Worm (Caenorhabditis elegans) whole organism, L4/young adult: ENCODE results near the gene ard-1.

Experiments used
- W03F9.2 ChIP-seq: fragments of 150-350 bp; optimal IDR thresholded peaks from 2 replicates; lab custom pipeline; 2014; ENCODE audit warnings: missing biosample characterization, missing genetic modification characterization
- dao-5 ChIP-seq: sonication (generic microtip); optimal IDR thresholded peaks from 2 replicates; lab custom pipeline; 2016; ENCODE audit warnings: missing genotype, missing genetic modification characterization, moderate library complexity, missing compliant biosample characterization
- him-1 ChIP-seq: sonication (generic microtip); optimal IDR thresholded peaks from 2 replicates; lab custom pipeline; 2016; ENCODE audit warnings: missing genotype, missing genetic modification reagents, missing genetic modification characterization, missing compliant biosample characterization

ard-1 gene

ce11 chrIV:11110995-11111619 is 20.0 kb upstream of the ard-1 start, which contains the start of gene rps-5:
TSS of gene rps-5 (minus strand) at chrIV:11111045.
- no peak for TF ChIP-seq him-1 (tag; lab: Kevin White, UChicago)
- no peak for TF ChIP-seq dao-5 (tag; lab: Kevin White, UChicago)
- peak; percentile 71 for TF ChIP-seq W03F9.2 (tag; lab: Kevin White, UChicago)

DNA sequence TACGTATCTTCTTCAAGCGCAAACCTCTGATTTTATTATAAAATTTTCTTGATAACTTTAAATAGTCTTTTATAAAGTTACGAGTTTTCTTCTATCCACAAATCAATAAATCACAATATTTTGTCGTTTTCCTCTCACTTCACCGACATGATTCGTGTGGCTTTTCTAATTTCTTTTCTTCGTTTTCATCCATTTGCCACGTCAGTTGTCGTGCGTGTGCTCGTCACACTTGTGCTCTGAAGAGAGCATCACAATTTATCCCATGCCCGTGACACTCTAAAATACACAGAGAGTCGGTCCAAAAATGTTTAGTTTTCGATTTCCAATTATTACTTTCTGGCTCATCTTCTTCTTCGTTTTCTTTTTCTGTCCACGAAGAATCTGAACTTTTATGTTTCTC is 19.2 kb upstream of the ard-1 start:
- no peak for TF ChIP-seq him-1 (tag; lab: Kevin White, UChicago)
- TF ChIP-seq dao-5 (tag; lab: Kevin White, UChicago) = no peak
- no peak for TF ChIP-seq W03F9.2 (tag; lab: Kevin White, UChicago)

ce11 chrIV:11112641-11113040 is 18.4 kb upstream of the ard-1 start, which contains the start of gene clc-9:
TSS of gene clc-9 (plus strand) at chrIV:11112941.
- TF ChIP-seq W03F9.2 (tag; lab: Kevin White, UChicago) (no peak), him-1 (tag; lab: Kevin White, UChicago) (no peak), dao-5 (tag; lab: Kevin White, UChicago) (no peak)

DNA sequence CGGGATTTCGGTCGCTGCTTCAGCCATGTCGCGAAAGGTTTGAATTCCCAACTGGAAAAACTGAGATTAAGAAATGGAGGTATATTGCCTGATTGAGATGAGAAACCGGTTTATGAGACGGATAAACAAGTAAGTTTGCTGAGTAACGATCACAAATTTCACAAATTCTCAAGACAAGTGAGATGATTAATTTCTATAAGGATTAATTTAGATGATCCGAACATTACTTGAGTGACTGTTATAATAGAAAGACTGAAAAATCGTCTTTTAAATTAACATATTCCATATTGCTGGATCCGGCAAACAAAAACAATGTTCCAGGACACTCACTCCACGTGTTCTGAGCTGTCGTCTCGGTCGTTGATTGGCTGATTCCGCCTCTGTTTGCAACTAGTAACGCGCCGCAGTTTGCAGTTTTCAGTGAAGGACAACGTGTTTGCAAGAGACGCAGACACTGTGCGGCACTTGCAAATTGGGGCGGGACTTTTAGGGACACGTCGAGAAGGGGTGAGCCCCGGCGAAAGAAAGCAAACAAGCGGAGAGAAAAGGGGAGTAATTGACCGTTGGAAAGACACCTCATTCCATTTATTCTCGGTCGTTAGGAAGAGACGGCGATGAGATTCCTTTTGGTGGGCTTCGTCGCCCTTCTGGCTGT is 12.1 kb upstream of the ard-1 start, which contains the start of the genes imp-2 and enpl-1:
Gene imp-2 (minus strand): TSS at position 51 of the 655 bp plus-strand sequence.
Gene enpl-1 (plus strand): TSS at position 462 of the 655 bp plus-strand sequence.
- TF ChIP-seq dao-5 (tag; lab: Kevin White, UChicago) (no peak), him-1 (tag; lab: Kevin White, UChicago) (no peak), W03F9.2 (tag; lab: Kevin White, UChicago) (peak; percentile 45)

DNA sequence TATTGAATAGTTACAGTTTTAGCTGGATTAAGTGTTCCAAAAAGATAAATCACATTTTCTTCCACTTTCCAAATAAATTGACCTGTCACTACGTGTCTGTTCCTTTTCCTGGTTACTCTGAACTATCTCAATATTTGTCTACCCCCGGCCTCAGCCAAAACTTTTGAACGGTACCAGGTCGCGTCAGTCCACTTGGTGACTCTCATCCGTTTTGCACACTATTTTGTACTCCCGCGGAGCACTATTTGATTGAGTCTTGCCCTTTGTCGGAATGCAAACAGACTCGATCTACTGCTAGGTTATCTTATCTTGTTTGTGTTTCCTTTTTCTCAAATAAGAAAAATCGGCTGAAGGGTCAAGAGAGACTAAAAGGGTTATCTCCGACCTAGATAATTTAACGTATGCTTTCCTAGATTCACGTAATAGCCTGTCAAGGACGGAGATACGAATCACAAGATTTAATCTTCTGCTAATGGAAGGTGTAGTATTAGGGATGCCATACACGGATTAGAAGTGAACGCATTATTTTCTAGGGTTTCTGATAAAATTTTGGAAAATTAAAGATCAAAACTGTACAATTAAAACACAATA is 11.0 kb upstream of the ard-1 start:
- TF ChIP-seq dao-5 (tag; lab: Kevin White, UChicago) (no peak), him-1 (tag; lab: Kevin White, UChicago) (no peak), W03F9.2 (tag; lab: Kevin White, UChicago) (no peak)

DNA sequence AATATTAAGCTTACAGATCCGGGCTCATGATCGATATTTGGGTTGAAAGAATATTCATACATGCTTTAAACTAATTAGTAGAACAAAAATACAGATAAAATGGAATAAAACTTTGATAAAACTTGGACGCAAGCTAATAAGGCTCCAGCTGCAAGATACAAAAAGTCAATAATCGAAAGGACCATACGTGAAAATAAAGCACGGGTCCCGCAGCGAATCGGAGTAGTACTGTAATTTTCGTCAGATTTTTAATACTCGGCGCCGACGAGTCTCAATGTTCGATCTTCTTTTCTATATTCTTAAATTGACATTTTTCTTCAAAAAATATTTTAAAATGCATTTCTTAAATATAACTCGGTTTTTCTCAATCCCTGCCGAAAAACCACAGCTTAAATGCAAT is 6.4 kb upstream of the ard-1 start, which contains the start of gene spo-11:
Gene spo-11 (minus strand): TSS at position 189 of the 400 bp plus-strand sequence.
- TF ChIP-seq him-1 (tag; lab: Kevin White, UChicago) = no peak
- TF ChIP-seq W03F9.2 (tag; lab: Kevin White, UChicago) = no peak
- TF ChIP-seq dao-5 (tag; lab: Kevin White, UChicago) = no peak

ce11 chrIV:11125200-11125599 is 5.9 kb upstream of the ard-1 start:
- no peak for TF ChIP-seq him-1 (tag; lab: Kevin White, UChicago)
- TF ChIP-seq dao-5 (tag; lab: Kevin White, UChicago) = no peak
- no peak for TF ChIP-seq W03F9.2 (tag; lab: Kevin White, UChicago)

- TF ChIP-seq W03F9.2 (tag; lab: Kevin White, UChicago) = no peak
- no peak for TF ChIP-seq him-1 (tag; lab: Kevin White, UChicago)
- no peak for TF ChIP-seq dao-5 (tag; lab: Kevin White, UChicago)
Observed at ce11 chrIV:11125604-11126003, 5.5 kb upstream of the ard-1 start.

- TF ChIP-seq him-1 (tag; lab: Kevin White, UChicago) (no peak), dao-5 (tag; lab: Kevin White, UChicago) (no peak), W03F9.2 (tag; lab: Kevin White, UChicago) (no peak)
Observed at ce11 chrIV:11126004-11126027, 5.3 kb upstream of the ard-1 start, which contains the start of gene swsn-4. TSS of gene swsn-4 (plus strand) at chrIV:11126024.

DNA sequence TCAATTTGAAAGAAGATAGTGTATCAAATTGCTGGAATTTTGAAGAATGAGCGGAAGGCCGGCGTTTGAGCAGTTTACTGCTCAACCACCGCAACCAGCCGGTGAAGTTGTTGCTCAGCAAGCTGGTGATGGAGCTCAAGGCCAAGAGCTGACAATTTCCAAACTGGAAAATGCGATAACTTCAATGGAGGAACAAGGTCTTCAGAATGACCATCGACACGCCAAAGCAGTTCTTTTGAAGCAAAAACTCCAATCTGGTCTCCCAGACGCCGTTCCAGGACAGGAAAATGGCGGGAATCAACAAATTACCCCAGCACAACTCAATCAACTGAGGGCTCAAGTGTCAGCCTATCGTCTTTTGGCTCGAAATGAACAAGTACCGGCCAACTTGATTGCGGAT is 5.1 kb upstream of the ard-1 start:
- no peak for TF ChIP-seq dao-5 (tag; lab: Kevin White, UChicago)
- TF ChIP-seq W03F9.2 (tag; lab: Kevin White, UChicago) = no peak
- no peak for TF ChIP-seq him-1 (tag; lab: Kevin White, UChicago)

DNA sequence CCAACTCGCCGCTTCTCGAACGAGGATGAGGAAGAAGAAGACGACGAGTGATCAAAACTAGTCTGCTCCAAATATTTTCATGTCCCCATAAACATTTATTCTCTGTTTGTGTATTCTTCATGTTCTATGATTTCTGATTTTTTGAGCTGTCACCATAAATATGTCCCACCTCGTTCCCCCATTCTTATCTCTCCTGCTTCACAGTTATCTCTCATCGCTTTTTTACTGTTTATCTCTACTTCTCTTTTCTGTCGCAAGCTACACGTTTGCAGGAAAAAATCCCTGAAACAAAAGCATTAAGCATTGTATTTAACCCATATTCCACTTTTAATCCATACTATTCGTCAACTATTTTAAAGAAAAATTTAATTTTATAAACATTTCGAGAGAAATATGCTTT is 305 bp upstream of the ard-1 start:
- TF ChIP-seq him-1 (tag; lab: Kevin White, UChicago) (no peak), W03F9.2 (tag; lab: Kevin White, UChicago) (no peak), dao-5 (tag; lab: Kevin White, UChicago) (no peak)

- TF ChIP-seq W03F9.2 (tag; lab: Kevin White, UChicago) (peak; percentile 14), him-1 (tag; lab: Kevin White, UChicago) (no peak), dao-5 (tag; lab: Kevin White, UChicago) (no peak)
Observed at ce11 chrIV:11142314-11143227, 11.5 kb downstream of the ard-1 start, which contains the start of gene skih-2. TSS of gene skih-2 (minus strand) at chrIV:11142364.

DNA sequence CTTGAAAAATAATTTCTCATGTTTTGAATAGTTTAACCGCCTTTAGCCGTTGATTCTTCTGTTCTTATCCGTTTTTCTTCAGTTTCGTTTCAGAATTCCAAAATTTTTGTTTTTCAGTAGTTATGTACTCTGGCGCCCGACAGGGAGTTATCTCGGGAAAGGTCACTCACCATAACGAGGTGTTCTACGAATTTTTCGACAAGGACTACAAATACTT is 12.1 kb downstream of the ard-1 start, which contains the start of gene F01G4.4:
Gene F01G4.4 (plus strand): TSS at position 118 of the 217 bp plus-strand sequence.
- TF ChIP-seq W03F9.2 (tag; lab: Kevin White, UChicago) = no peak
- TF ChIP-seq him-1 (tag; lab: Kevin White, UChicago) = no peak
- TF ChIP-seq dao-5 (tag; lab: Kevin White, UChicago) = no peak
